Fruit fly (Drosophila melanogaster): ENCODE results near the gene bip1.

The bip1 gene

DNA sequence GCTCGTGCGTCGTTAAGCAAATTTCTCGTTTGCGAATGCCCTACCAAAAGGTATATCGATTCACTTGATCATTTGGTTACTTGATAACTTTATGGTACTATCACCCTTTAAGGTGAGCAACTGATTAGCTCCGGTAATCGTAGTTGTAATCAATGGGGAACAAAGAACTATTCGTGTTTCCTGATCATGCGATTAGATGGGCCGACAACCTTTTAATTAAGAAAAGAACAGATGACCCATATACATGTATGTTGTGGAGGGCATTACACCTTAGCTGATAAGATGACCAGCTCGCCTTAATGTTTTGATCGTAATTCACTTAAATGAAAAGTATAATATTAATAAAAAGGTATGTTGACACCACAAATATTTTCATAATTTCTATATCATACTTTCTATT, 14.9 kb upstream of the bip1 start (continued):
- TF ChIP-seq slbo (GFP tag; IDR thresholded peaks at IDR 0.05) (0 out of 2 replicates have a peak, but pooled peaks have one; percentile 5), CG7745 (tag; optimal IDR thresholded peaks at IDR 0.05) (peak; percentile 97), exex (tag; optimal IDR thresholded peaks at IDR 0.05) (peak; percentile 77), pho (GFP tag; optimal IDR thresholded peaks at IDR 0.05) (no peak), CG9817 (tag; optimal IDR thresholded peaks at IDR 0.05) (peak; percentile 2), Meics (GFP tag; optimal IDR thresholded peaks at IDR 0.05) (peak; percentile 24), Sox100B (GFP tag; optimal IDR thresholded peaks at IDR 0.05) (peak; percentile 4), pzg (GFP tag; optimal IDR thresholded peaks at IDR 0.05) (no peak), ato (GFP tag; IDR thresholded peaks at IDR 0.05; ENCODE audit: partially characterized antibody) (no peak), zfh2 (GFP tag; optimal IDR thresholded peaks at IDR 0.05) (peak; percentile 18), jigr1 (GFP tag; IDR thresholded peaks at IDR 0.05) (no peak), mam (GFP tag; optimal IDR thresholded peaks at IDR 0.05) (peak; percentile 12), PHDP (tag; optimal IDR thresholded peaks at IDR 0.05) (no peak), CG9932 (GFP tag; IDR thresholded peaks at IDR 0.05) (peak; percentile 32; the same call in 1 of the 2 replicates), D19A (tag; optimal IDR thresholded peaks at IDR 0.05) (peak; percentile 78), Dbx (GFP tag; IDR thresholded peaks at IDR 0.05) (no peak), MBD-R2 (GFP tag; IDR thresholded peaks at IDR 0.05) (no peak), CG8290 (GFP tag; optimal IDR thresholded peaks at IDR 0.05) (no peak), CG8290 (tag; optimal IDR thresholded peaks at IDR 0.05) (peak in 1 of 2 experiments; percentile 42), tio (GFP tag; optimal IDR thresholded peaks at IDR 0.05) (peak; percentile 1), CG3281 (GFP tag; optimal IDR thresholded peaks at IDR 0.05) (peak; percentile 26), al (GFP tag; IDR thresholded peaks at IDR 0.05) (peak; percentile 26; the same call in 1 of the 2 replicates), dpn (GFP tag; optimal IDR thresholded peaks at IDR 0.05) (no peak), pan (optimal IDR thresholded peaks at IDR 0.05) (no peak), pan (GFP tag; optimal IDR thresholded peaks at IDR 0.05 in 1 of 2, IDR thresholded peaks at IDR 0.05 in 1 of 2) (peak in 1 of 2 experiments; percentile 16), Eip74EF (GFP tag; optimal IDR thresholded peaks at IDR 0.05) (no peak), Sox102F (GFP tag; optimal IDR thresholded peaks at IDR 0.05) (peak; percentile 9), CoRest (tag; optimal IDR thresholded peaks at IDR 0.05) (peak; percentile 6), GATAe (GFP tag; conservative IDR thresholded peaks at IDR 0.05) (peak; percentile 33), CG2120 (GFP tag; optimal IDR thresholded peaks at IDR 0.05) (peak; percentile 15)

- no peak for TF ChIP-seq dati (GFP tag; IDR thresholded peaks at IDR 0.05)
- peak; percentile 56; the same call in 1 of the 2 replicates for TF ChIP-seq CG32772 (GFP tag; IDR thresholded peaks at IDR 0.05)
- peak; percentile 47 for TF ChIP-seq sqz (GFP tag; optimal IDR thresholded peaks at IDR 0.05)
- TF ChIP-seq cato (GFP tag; optimal IDR thresholded peaks at IDR 0.05; ENCODE audit: borderline replicate concordance) = no peak
- no peak for TF ChIP-seq CG15601 (tag; optimal IDR thresholded peaks at IDR 0.05)
- peak; percentile 64; the same call in 1 of the 2 replicates for TF ChIP-seq CG11696 (GFP tag; IDR thresholded peaks at IDR 0.05)
- no peak for TF ChIP-seq CG10321 (GFP tag; IDR thresholded peaks at IDR 0.05)
- TF ChIP-seq trem (tag; optimal IDR thresholded peaks at IDR 0.05) = peak; percentile 44
- TF ChIP-seq CG13287 (GFP tag; IDR thresholded peaks at IDR 0.05; ENCODE audit: partially characterized antibody) = no peak
- TF ChIP-seq ci (GFP tag; IDR thresholded peaks at IDR 0.05) = peak; percentile 76
- TF ChIP-seq bigmax (GFP tag; optimal IDR thresholded peaks at IDR 0.05) = no peak
- TF ChIP-seq ftz-f1 (GFP tag; optimal IDR thresholded peaks at IDR 0.05) = no peak
- peak; percentile 12 for TF ChIP-seq CG6854 (GFP tag; optimal IDR thresholded peaks at IDR 0.05)
- no peak for TF ChIP-seq CG30431 (GFP tag; optimal IDR thresholded peaks at IDR 0.05)
- TF ChIP-seq CG4820 (GFP tag; optimal IDR thresholded peaks at IDR 0.05) = peak; percentile 69
- peak; percentile 72 for TF ChIP-seq ara (GFP tag; IDR thresholded peaks at IDR 0.05)
- TF ChIP-seq CG10654 (GFP tag; optimal IDR thresholded peaks at IDR 0.05) = peak; percentile 60
- no peak for TF ChIP-seq NK7.1 (GFP tag; optimal IDR thresholded peaks at IDR 0.05)
- no peak for TF ChIP-seq CG3163 (GFP tag; optimal IDR thresholded peaks at IDR 0.05)
- TF ChIP-seq eve (GFP tag; optimal IDR thresholded peaks at IDR 0.05) = peak in 1 of 2 experiments; percentile 54
- no peak for TF ChIP-seq zfh2 (GFP tag; optimal IDR thresholded peaks at IDR 0.05)
- no peak for TF ChIP-seq D (optimal IDR thresholded peaks at IDR 0.05)
- TF ChIP-seq D (GFP tag; optimal IDR thresholded peaks at IDR 0.05) = peak; percentile 76
- 0 out of 2 replicates have a peak, but pooled peaks have one; percentile 32 for TF ChIP-seq Oaz (GFP tag; IDR thresholded peaks at IDR 0.05)
Measured at dm6 chr3L:8072720-8073119, 14.2 kb upstream of the bip1 start.
